Fruit fly (Drosophila melanogaster): Measurements from ENCODE around the gene Blos2.

Gene Blos2

dm6 chr3L:11089805-11090440, 28.6 kb downstream of the Blos2 start (continued):
- no peak; the same call in none of the 2 replicates for TF ChIP-seq Ravus (GFP tag; IDR thresholded peaks at IDR 0.05)
- peak; percentile 79 for TF ChIP-seq jing (GFP tag; optimal IDR thresholded peaks at IDR 0.05)
- peak; percentile 77 for TF ChIP-seq CG14014 (GFP tag; IDR thresholded peaks at IDR 0.05)
- TF ChIP-seq gsb (GFP tag; IDR thresholded peaks at IDR 0.05), result peak; percentile 62
- TF ChIP-seq ATbp (GFP tag; optimal IDR thresholded peaks at IDR 0.05), result peak; percentile 86
- peak; percentile 22 for TF ChIP-seq gro (GFP tag; optimal IDR thresholded peaks at IDR 0.05)
- TF ChIP-seq ssp (GFP tag; IDR thresholded peaks at IDR 0.05), result peak; percentile 68
- peak; percentile 92 for TF ChIP-seq CG10209 (GFP tag; optimal IDR thresholded peaks at IDR 0.05)
- peak; percentile 1 to 98 for TF ChIP-seq eve (GFP tag; optimal IDR thresholded peaks at IDR 0.05)
- TF ChIP-seq CG17359 (tag; optimal IDR thresholded peaks at IDR 0.05), result peak; percentile 75
- TF ChIP-seq lilli (GFP tag; optimal IDR thresholded peaks at IDR 0.05), result peak; percentile 89
- TF ChIP-seq CG11085 (GFP tag; IDR thresholded peaks at IDR 0.05), result no peak
- TF ChIP-seq Camta (GFP tag; optimal IDR thresholded peaks at IDR 0.05), result peak; percentile 89
- peak; percentile 49 for TF ChIP-seq trem (tag; optimal IDR thresholded peaks at IDR 0.05)
- peak; percentile 86 for TF ChIP-seq Med (GFP tag)
- peak; percentile 21; the same call in 1 of the 2 replicates for TF ChIP-seq gt (GFP tag; IDR thresholded peaks at IDR 0.05)
- peak; percentile 90 for TF ChIP-seq row (GFP tag; IDR thresholded peaks at IDR 0.05)
- peak; percentile 87 for TF ChIP-seq HHEX (GFP tag; optimal IDR thresholded peaks at IDR 0.05)
- 0 out of 3 replicates have a peak, but pooled peaks have one; percentile 73 for TF ChIP-seq jigr1 (GFP tag; IDR thresholded peaks at IDR 0.05)
- TF ChIP-seq Pdp1 (GFP tag; optimal IDR thresholded peaks at IDR 0.05), result peak; percentile 73 to 84
- TF ChIP-seq CG1024 (GFP tag; IDR thresholded peaks at IDR 0.05), result peak; percentile 84
- TF ChIP-seq NC2α (GFP tag; optimal IDR thresholded peaks at IDR 0.05), result peak; percentile 87
- no peak for TF ChIP-seq nom (GFP tag; optimal IDR thresholded peaks at IDR 0.05)
- peak; percentile 64 for TF ChIP-seq CG4617 (GFP tag; optimal IDR thresholded peaks at IDR 0.05; ENCODE audit: borderline replicate concordance)
- TF ChIP-seq CG10366 (GFP tag; IDR thresholded peaks at IDR 0.05), result peak; percentile 68; the same call in 1 of the 2 replicates
- no peak for TF ChIP-seq MESR4 (GFP tag; optimal IDR thresholded peaks at IDR 0.05)
- peak; percentile 69 for TF ChIP-seq stc (GFP tag; IDR thresholded peaks at IDR 0.05)
- TF ChIP-seq bbx (GFP tag; IDR thresholded peaks at IDR 0.05; ENCODE audit: partially characterized antibody), result no peak
- peak; percentile 30 for TF ChIP-seq pfk (GFP tag; optimal IDR thresholded peaks at IDR 0.05)
- TF ChIP-seq emc (GFP tag; optimal IDR thresholded peaks at IDR 0.05), result peak; percentile 46
- TF ChIP-seq ara (GFP tag; IDR thresholded peaks at IDR 0.05), result peak; percentile 87
- TF ChIP-seq CG12769 (tag; optimal IDR thresholded peaks at IDR 0.05), result peak; percentile 3
- peak; percentile 83 for TF ChIP-seq CG10959 (GFP tag; IDR thresholded peaks at IDR 0.05)
- TF ChIP-seq cas (GFP tag; IDR thresholded peaks at IDR 0.05), result no peak
- TF ChIP-seq Dp (GFP tag; optimal IDR thresholded peaks at IDR 0.05), result no peak
- peak; percentile 76 for TF ChIP-seq trh (GFP tag; optimal IDR thresholded peaks at IDR 0.05)
- TF ChIP-seq chinmo (GFP tag; IDR thresholded peaks at IDR 0.05; ENCODE audit: partially characterized antibody), result peak; percentile 65; the same call in 1 of the 4 replicates
- no peak for TF ChIP-seq CG2129 (GFP tag; IDR thresholded peaks at IDR 0.05; ENCODE audit: partially characterized antibody)
- TF ChIP-seq sqz (GFP tag; optimal IDR thresholded peaks at IDR 0.05), result peak; percentile 86
- no peak for TF ChIP-seq fru (optimal IDR thresholded peaks at IDR 0.05)
- peak; percentile 19 for TF ChIP-seq mirr (GFP tag; optimal IDR thresholded peaks at IDR 0.05)
- peak; percentile 68 for TF ChIP-seq CG3065 (GFP tag; optimal IDR thresholded peaks at IDR 0.05)
- peak; percentile 67 for TF ChIP-seq CG15011 (GFP tag; optimal IDR thresholded peaks at IDR 0.05)
- no peak for TF ChIP-seq zen2 (GFP tag; IDR thresholded peaks at IDR 0.05; ENCODE audit: partially characterized antibody)
- no peak for TF ChIP-seq pan (optimal IDR thresholded peaks at IDR 0.05)
- peak in 1 of 2 experiments; percentile 84 for TF ChIP-seq pan (GFP tag; optimal IDR thresholded peaks at IDR 0.05 in 1 of 2, IDR thresholded peaks at IDR 0.05 in 1 of 2)
- TF ChIP-seq CG43689 (GFP tag; IDR thresholded peaks at IDR 0.05), result peak; percentile 25; the same call in 1 of the 2 replicates
- TF ChIP-seq CG11695 (GFP tag; IDR thresholded peaks at IDR 0.05), result peak; percentile 86
- peak; percentile 65 for TF ChIP-seq CG3847 (GFP tag; IDR thresholded peaks at IDR 0.05)
- peak; percentile 75 for TF ChIP-seq CG10274 (GFP tag; optimal IDR thresholded peaks at IDR 0.05)
